Fruit fly (Drosophila melanogaster) whole organism, embryonic: ENCODE measurements around the gene Atg8b.

Experiments used
- Aef1 ChIP-seq: fragments of 200-800 bp; sonication (Bioruptor generic); IDR thresholded peaks from 3 replicates; pipeline ENCODE4 v1.3.6; 2022; ENCODE audit warnings: missing biosample characterization, missing genetic modification characterization
- Antp ChIP-seq: fragments of 200-800 bp; sonication (Bioruptor generic); optimal IDR thresholded peaks from 3 replicates; lab custom pipeline; 2016; ENCODE audit warnings: missing biosample characterization, missing genetic modification characterization
- CG10431 ChIP-seq: fragments of 200-800 bp; sonication (Bioruptor generic); optimal IDR thresholded peaks from 3 replicates; lab custom pipeline; 2018; ENCODE audit warnings: missing biosample characterization, mild to moderate bottlenecking, missing genetic modification characterization
- CG12219 ChIP-seq: fragments of 200-800 bp; sonication (Bioruptor generic); optimal IDR thresholded peaks from 3 replicates; lab custom pipeline; 2018; ENCODE audit warnings: missing biosample characterization, mild to moderate bottlenecking, missing genetic modification characterization
- CG12769 ChIP-seq: fragments of 200-800 bp; sonication (Bioruptor generic); optimal IDR thresholded peaks from 2 replicates; lab custom pipeline; 2019; ENCODE audit warnings: missing biosample characterization, mild to moderate bottlenecking, missing genetic modification characterization, moderate library complexity
- CG15696 ChIP-seq: fragments of 200-800 bp; sonication (Bioruptor generic); optimal IDR thresholded peaks from 2 replicates; lab custom pipeline; 2019; ENCODE audit warnings: missing biosample characterization, mild to moderate bottlenecking, missing genetic modification characterization, moderate library complexity
- CG17385 ChIP-seq: fragments of 200-800 bp; sonication (Bioruptor generic); optimal IDR thresholded peaks from 3 replicates; lab custom pipeline; 2018; ENCODE audit warnings: missing biosample characterization, mild to moderate bottlenecking, missing genetic modification characterization
- CG18619 ChIP-seq: fragments of 200-800 bp; sonication (Bioruptor generic); optimal IDR thresholded peaks from 3 replicates; lab custom pipeline; 2017; ENCODE audit warnings: missing biosample characterization, mild to moderate bottlenecking, missing genetic modification characterization
- CG32532 ChIP-seq: fragments of 200-800 bp; sonication (Bioruptor generic); IDR thresholded peaks from 2 replicates; pipeline ENCODE4 v1.3.6; 2022; ENCODE audit warnings: missing biosample characterization, missing genetic modification characterization
- CG3847 ChIP-seq: fragments of 200-800 bp; sonication (Bioruptor generic); IDR thresholded peaks from 2 replicates; pipeline ENCODE4 v1.3.6; 2022; ENCODE audit warnings: missing biosample characterization, missing genetic modification characterization
- CG4360 ChIP-seq: fragments of 200-800 bp; sonication (Bioruptor generic); IDR thresholded peaks from 2 replicates; pipeline ENCODE4 v1.3.6; 2022; ENCODE audit warnings: missing biosample characterization, missing genetic modification characterization
- CG4424 ChIP-seq: fragments of 200-800 bp; sonication (Bioruptor generic); optimal IDR thresholded peaks from 3 replicates; lab custom pipeline; 2016; ENCODE audit warnings: missing biosample characterization, missing genetic modification characterization
- CG4820 ChIP-seq: fragments of 200-800 bp; sonication (Bioruptor generic); optimal IDR thresholded peaks from 3 replicates; lab custom pipeline; 2016; ENCODE audit warnings: missing biosample characterization, missing genetic modification characterization
- CG5245 ChIP-seq: fragments of 200-800 bp; sonication (Bioruptor generic); optimal IDR thresholded peaks from 3 replicates; lab custom pipeline; 2016; ENCODE audit warnings: missing biosample characterization, missing genetic modification characterization
- CG5953 ChIP-seq: fragments of 200-800 bp; sonication (Bioruptor generic); IDR thresholded peaks from 2 replicates; pipeline ENCODE4 v1.3.6; 2022; ENCODE audit warnings: missing biosample characterization, missing genetic modification characterization
- CG6813 ChIP-seq: fragments of 200-800 bp; sonication (Bioruptor generic); optimal IDR thresholded peaks from 2 replicates; lab custom pipeline; 2017; ENCODE audit warnings: missing biosample characterization, missing genetic modification characterization, mild to moderate bottlenecking, moderate library complexity, missing genetic modification reagents
- CG6854 ChIP-seq: fragments of 200-800 bp; sonication (Bioruptor generic); optimal IDR thresholded peaks from 3 replicates; lab custom pipeline; 2017; ENCODE audit warnings: missing biosample characterization, mild to moderate bottlenecking, missing genetic modification characterization
- CG8944 ChIP-seq: fragments of 200-800 bp; sonication (Bioruptor generic); optimal IDR thresholded peaks from 3 replicates; lab custom pipeline; 2016; ENCODE audit warnings: missing biosample characterization, missing genetic modification characterization
- CG9797 ChIP-seq: fragments of 200-800 bp; sonication (Bioruptor generic); optimal IDR thresholded peaks from 3 replicates; lab custom pipeline; 2018; ENCODE audit warnings: missing biosample characterization, mild to moderate bottlenecking, missing genetic modification characterization
- Deaf1 ChIP-seq: fragments of 200-800 bp; optimal IDR thresholded peaks from 3 replicates; lab custom pipeline; 2019; ENCODE audit warnings: missing biosample characterization, mild to moderate bottlenecking, missing genetic modification characterization, moderate library complexity
- Dip2 ChIP-seq: fragments of 200-800 bp; sonication (Bioruptor generic); IDR thresholded peaks from 2 replicates; pipeline ENCODE4 v1.3.6; 2022; ENCODE audit warnings: missing biosample characterization, missing genetic modification characterization
- Dll ChIP-seq: fragments of 200-800 bp; sonication (Bioruptor generic); IDR thresholded peaks from 4 replicates; pipeline ENCODE4 v1.3.6; 2022; ENCODE audit warnings: missing biosample characterization, missing genetic modification characterization; ENCODE audit not compliant: partially characterized antibody
- ERR ChIP-seq: fragments of 200-800 bp; sonication (Bioruptor generic); optimal IDR thresholded peaks from 2 replicates; lab custom pipeline; 2016; ENCODE audit warnings: missing biosample characterization, missing genetic modification characterization
- Hsf ChIP-seq: fragments of 200-800 bp; sonication (Bioruptor generic); optimal IDR thresholded peaks from 3 replicates; lab custom pipeline; 2016; ENCODE audit warnings: missing biosample characterization, missing genetic modification characterization
- Med ChIP-seq: fragments of 200-800 bp; sonication (Bioruptor generic); peaks from one replicate; lab custom pipeline; 2016; ENCODE audit warnings: missing biosample characterization, missing genetic modification characterization, mild to moderate bottlenecking, inconsistent platforms, moderate library complexity
- Nf-YC ChIP-seq: fragments of 200-800 bp; optimal IDR thresholded peaks from 3 replicates; lab custom pipeline; 2019; ENCODE audit warnings: missing biosample characterization, mild to moderate bottlenecking, missing genetic modification characterization, moderate library complexity
- Rx ChIP-seq: fragments of 200-800 bp; sonication (Bioruptor generic); IDR thresholded peaks from 2 replicates; pipeline ENCODE4 v1.3.6; 2022; ENCODE audit warnings: missing biosample characterization, missing genetic modification characterization
- Stat92E ChIP-seq, 3 experiments: fragments of >200 bp in 2 of 3; fragments of 200-800 bp in 1 of 3; sonication (Bioruptor generic) in 1 of 3; optimal IDR thresholded peaks; 2 replicates each; lab custom pipeline; 2017 to 2019; ENCODE audit warnings: missing biosample characterization in 3 of 3, missing genetic modification characterization in 3 of 3, mild to moderate bottlenecking in 1 of 3, moderate library complexity in 1 of 3
- TFAM ChIP-seq: fragments of 200-800 bp; sonication (Bioruptor generic); optimal IDR thresholded peaks from 2 replicates; lab custom pipeline; 2017; ENCODE audit warnings: missing biosample characterization, missing genetic modification characterization, inconsistent platforms
- aop ChIP-seq: fragments of 200-800 bp; sonication (Bioruptor generic); IDR thresholded peaks from 2 replicates; pipeline ENCODE4 v1.3.6; 2022; ENCODE audit warnings: missing biosample characterization, missing genetic modification characterization
- cg ChIP-seq: fragments of 200-800 bp; sonication (Bioruptor generic); optimal IDR thresholded peaks from 3 replicates; lab custom pipeline; 2019; ENCODE audit warnings: missing biosample characterization, mild to moderate bottlenecking, missing genetic modification characterization, moderate library complexity
- chinmo ChIP-seq: fragments of 200-800 bp; sonication (Bioruptor generic); IDR thresholded peaks from 4 replicates; pipeline ENCODE4 v1.3.6; 2022; ENCODE audit warnings: missing biosample characterization, missing genetic modification characterization; ENCODE audit not compliant: partially characterized antibody
- crol ChIP-seq: fragments of 200-800 bp; sonication (Bioruptor generic); IDR thresholded peaks from 2 replicates; pipeline ENCODE4 v1.3.6; 2022; ENCODE audit warnings: missing biosample characterization, missing genetic modification characterization
- exex ChIP-seq: fragments of 200-800 bp; sonication (Bioruptor generic); optimal IDR thresholded peaks from 4 replicates; lab custom pipeline; 2018; ENCODE audit warnings: missing biosample characterization, mild to moderate bottlenecking, missing genetic modification characterization, moderate library complexity
- ftz-f1 ChIP-seq: fragments of 200-800 bp; sonication (Bioruptor generic); optimal IDR thresholded peaks from 2 replicates; lab custom pipeline; 2016; ENCODE audit warnings: missing biosample characterization, missing genetic modification characterization
- grn ChIP-seq: fragments of 200-800 bp; sonication (Bioruptor generic); optimal IDR thresholded peaks from 3 replicates; lab custom pipeline; 2017; ENCODE audit warnings: missing biosample characterization, missing genetic modification characterization
- gt ChIP-seq: fragments of 200-800 bp; sonication (Bioruptor generic); IDR thresholded peaks from 2 replicates; pipeline ENCODE4 v1.3.6; 2022; ENCODE audit warnings: missing biosample characterization, missing genetic modification characterization
- h ChIP-seq: fragments of >200 bp; optimal IDR thresholded peaks from 2 replicates; lab custom pipeline; 2017
- lbe ChIP-seq: fragments of 200-800 bp; sonication (Bioruptor generic); optimal IDR thresholded peaks from 2 replicates; lab custom pipeline; 2016; ENCODE audit warnings: missing biosample characterization, mild to moderate bottlenecking, missing genetic modification characterization
- nom ChIP-seq: fragments of 200-800 bp; sonication (Bioruptor generic); optimal IDR thresholded peaks from 2 replicates; lab custom pipeline; 2017; ENCODE audit warnings: missing biosample characterization, missing genetic modification characterization, mild to moderate bottlenecking, moderate library complexity, missing genetic modification reagents
- pita ChIP-seq: fragments of 200-800 bp; sonication (Bioruptor generic); optimal IDR thresholded peaks from 2 replicates; lab custom pipeline; 2017; ENCODE audit warnings: missing biosample characterization, mild to moderate bottlenecking, missing genetic modification characterization
- pros ChIP-seq: fragments of 200-800 bp; sonication (Bioruptor generic); optimal IDR thresholded peaks from 3 replicates; lab custom pipeline; 2019; ENCODE audit warnings: missing biosample characterization, mild to moderate bottlenecking, missing genetic modification characterization, moderate library complexity
- sd ChIP-seq: fragments of 200-800 bp; sonication (Bioruptor generic); optimal IDR thresholded peaks from 3 replicates; lab custom pipeline; 2018; ENCODE audit warnings: missing biosample characterization, mild to moderate bottlenecking, missing genetic modification characterization, moderate library complexity
- sens ChIP-seq: fragments of 200-800 bp; sonication (Bioruptor generic); peaks from one replicate; lab custom pipeline; 2016; ENCODE audit warnings: missing biosample characterization, missing genetic modification characterization
- stc ChIP-seq: fragments of 200-800 bp; sonication (Bioruptor generic); IDR thresholded peaks from 2 replicates; pipeline ENCODE4 v1.3.6; 2022; ENCODE audit warnings: missing biosample characterization, missing genetic modification characterization
- twi ChIP-seq: fragments of 200-800 bp; optimal IDR thresholded peaks from 2 replicates; lab custom pipeline; 2019; ENCODE audit warnings: missing biosample characterization, mild to moderate bottlenecking, missing genetic modification characterization, moderate library complexity
- usp ChIP-seq: fragments of >200 bp; optimal IDR thresholded peaks from 2 replicates; lab custom pipeline; 2017; ENCODE audit warnings: missing biosample characterization, missing genetic modification characterization
- z ChIP-seq: fragments of 200-800 bp; sonication (Bioruptor generic); IDR thresholded peaks from 3 replicates; pipeline ENCODE4 v1.3.6; 2022; ENCODE audit warnings: missing biosample characterization, missing genetic modification characterization

The Atg8b gene

dm6 chr3R:17705899-17706831 lies 18.7 kb downstream of the Atg8b start:
- no peak for TF ChIP-seq CG8944 (GFP tag; lab: Kevin White, UChicago)
- TF ChIP-seq nom = peak; percentile 40
- peak; percentile 74 for TF ChIP-seq Med (GFP tag; lab: Kevin White, UChicago)
- peak; percentile 48; the same call in 1 of the 3 replicates for TF ChIP-seq z (GFP tag; lab: Robert Waterston, UW)
- no peak for TF ChIP-seq CG5245 (GFP tag; lab: Kevin White, UChicago)
- TF ChIP-seq Stat92E (GFP tag; optimal IDR thresholded peaks at IDR 0.05; lab: Kevin White, UChicago) = peak in 1 of 3 experiments; percentile 32
- TF ChIP-seq CG3847 (GFP tag; lab: Robert Waterston, UW) = no peak
- TF ChIP-seq twi (tag; lab: Kevin White, UChicago) = peak; percentile 55
- TF ChIP-seq TFAM (GFP tag; lab: Kevin White, UChicago) = no peak
- TF ChIP-seq Dll (GFP tag; lab: Robert Waterston, UW) = no peak
- peak; percentile 19 for TF ChIP-seq CG15696 (tag; lab: Kevin White, UChicago)
- TF ChIP-seq Nf-YC (tag; lab: Kevin White, UChicago) = no peak
- TF ChIP-seq exex (tag; lab: Kevin White, UChicago) = peak; percentile 24
- peak; percentile 54; the same call in 1 of the 4 replicates for TF ChIP-seq chinmo (GFP tag; lab: Robert Waterston, UW)
- no peak for TF ChIP-seq grn (GFP tag; lab: Kevin White, UChicago)
- TF ChIP-seq Dip2 = no peak
- TF ChIP-seq CG10431 = peak; percentile 50
- TF ChIP-seq cg (GFP tag; lab: Kevin White, UChicago) = peak; percentile 60
- TF ChIP-seq Antp (GFP tag; lab: Kevin White, UChicago) = no peak
- no peak for TF ChIP-seq CG18619 (GFP tag; lab: Kevin White, UChicago)
- TF ChIP-seq Hsf (GFP tag; lab: Kevin White, UChicago) = no peak
- TF ChIP-seq ERR (GFP tag; lab: Kevin White, UChicago) = peak; percentile 45
- peak; percentile 84 for TF ChIP-seq CG12769
- TF ChIP-seq CG17385 (GFP tag; lab: Kevin White, UChicago) = peak; percentile 37
- TF ChIP-seq sens = peak; percentile 58
- TF ChIP-seq h = no peak
- TF ChIP-seq CG6813 (GFP tag; lab: Kevin White, UChicago) = no peak
- TF ChIP-seq usp = no peak
- no peak for TF ChIP-seq CG12219 (GFP tag; lab: Kevin White, UChicago)
- no peak for TF ChIP-seq CG4820 (GFP tag; lab: Kevin White, UChicago)
- peak; percentile 62 for TF ChIP-seq ftz-f1
- no peak for TF ChIP-seq stc (GFP tag; lab: Robert Waterston, UW)
- peak; percentile 86 for TF ChIP-seq crol (GFP tag; lab: Robert Waterston, UW)
- TF ChIP-seq Deaf1 (tag; lab: Kevin White, UChicago) = peak; percentile 34
- no peak for TF ChIP-seq CG9797 (GFP tag; lab: Kevin White, UChicago)
- no peak for TF ChIP-seq Rx (GFP tag; lab: Robert Waterston, UW)
- TF ChIP-seq gt (GFP tag; lab: Robert Waterston, UW) = no peak
- no peak for TF ChIP-seq CG6854 (GFP tag; lab: Kevin White, UChicago)
- TF ChIP-seq lbe (GFP tag; lab: Kevin White, UChicago) = peak; percentile 9
- TF ChIP-seq CG4360 = peak; percentile 38; the same call in 1 of the 2 replicates
- no peak for TF ChIP-seq pita (GFP tag; lab: Kevin White, UChicago)
- TF ChIP-seq CG5953 (GFP tag; lab: Robert Waterston, UW) = peak; percentile 9; the same call in 1 of the 2 replicates
- no peak for TF ChIP-seq aop
- TF ChIP-seq Aef1 (GFP tag; lab: Robert Waterston, UW) = no peak
- TF ChIP-seq sd = peak; percentile 72
- TF ChIP-seq CG32532 (GFP tag; lab: Robert Waterston, UW) = 0 out of 2 replicates have a peak, but pooled peaks have one; percentile 21
- TF ChIP-seq CG4424 (GFP tag; lab: Kevin White, UChicago) = no peak
- peak; percentile 26 for TF ChIP-seq pros (GFP tag; lab: Kevin White, UChicago)
